Fruit fly (Drosophila melanogaster) whole organism, embryonic: Measurements from ENCODE around the gene anne.

Experiments
- Bdp1 ChIP-seq: fragments of 200-800 bp; sonication (Bioruptor generic); optimal IDR thresholded peaks from 3 replicates; lab custom pipeline; 2016; ENCODE audit warnings: missing biosample characterization, missing genetic modification characterization
- CG1024 ChIP-seq: fragments of 200-800 bp; sonication (Bioruptor generic); IDR thresholded peaks from 2 replicates; pipeline ENCODE4 v1.3.6; 2022; ENCODE audit warnings: missing biosample characterization, missing genetic modification characterization
- CG11398 ChIP-seq: fragments of 200-800 bp; sonication (Bioruptor generic); optimal IDR thresholded peaks from 2 replicates; lab custom pipeline; 2016; ENCODE audit warnings: missing biosample characterization, missing genetic modification characterization
- CG11723 ChIP-seq: fragments of 200-800 bp; sonication (Bioruptor generic); optimal IDR thresholded peaks from 2 replicates; lab custom pipeline; 2017; ENCODE audit warnings: missing biosample characterization, mild to moderate bottlenecking, missing genetic modification characterization
- CG13287 ChIP-seq: fragments of 200-800 bp; sonication (Bioruptor generic); IDR thresholded peaks from 2 replicates; pipeline ENCODE4 v1.3.6; 2022; ENCODE audit warnings: missing biosample characterization, missing genetic modification characterization; ENCODE audit not compliant: partially characterized antibody
- CG13424 ChIP-seq: fragments of 200-800 bp; sonication (Bioruptor generic); optimal IDR thresholded peaks from 2 replicates; lab custom pipeline; 2019; ENCODE audit warnings: missing biosample characterization, mild to moderate bottlenecking, missing genetic modification characterization, moderate library complexity
- CG13624 ChIP-seq: fragments of 200-800 bp; sonication (Bioruptor generic); optimal IDR thresholded peaks from 2 replicates; lab custom pipeline; 2016; ENCODE audit warnings: missing biosample characterization, missing genetic modification characterization
- CG13894 ChIP-seq: fragments of 200-800 bp; sonication (Bioruptor generic); optimal IDR thresholded peaks from 3 replicates; lab custom pipeline; 2018; ENCODE audit warnings: missing biosample characterization, mild to moderate bottlenecking, missing genetic modification characterization, moderate library complexity
- CG14014 ChIP-seq: fragments of 200-800 bp; sonication (Bioruptor generic); IDR thresholded peaks from 2 replicates; pipeline ENCODE4 v1.3.6; 2022; ENCODE audit warnings: missing biosample characterization, missing genetic modification characterization
- CG14860 ChIP-seq: fragments of 200-800 bp; sonication (Bioruptor generic); IDR thresholded peaks from 3 replicates; pipeline ENCODE4 v1.3.6; 2022; ENCODE audit warnings: missing biosample characterization, missing genetic modification characterization; ENCODE audit not compliant: partially characterized antibody
- CG1603 ChIP-seq: fragments of 200-800 bp; sonication (Bioruptor generic); optimal IDR thresholded peaks from 2 replicates; lab custom pipeline; 2019; ENCODE audit warnings: missing biosample characterization, mild to moderate bottlenecking, missing genetic modification characterization, moderate library complexity
- CG17186 ChIP-seq: fragments of 200-800 bp; sonication (Bioruptor generic); optimal IDR thresholded peaks from 3 replicates; lab custom pipeline; 2017; ENCODE audit warnings: missing biosample characterization, missing genetic modification reagents, missing genetic modification characterization
- CG17359 ChIP-seq: fragments of 200-800 bp; sonication (Bioruptor generic); optimal IDR thresholded peaks from 3 replicates; lab custom pipeline; 2018; ENCODE audit warnings: missing biosample characterization, mild to moderate bottlenecking, missing genetic modification characterization, moderate library complexity
- CG18262 ChIP-seq: fragments of 200-800 bp; optimal IDR thresholded peaks from 3 replicates; lab custom pipeline; 2019; ENCODE audit warnings: missing biosample characterization, mild to moderate bottlenecking, missing genetic modification characterization, moderate library complexity
- CG2116 ChIP-seq: fragments of 200-800 bp; sonication (Bioruptor generic); optimal IDR thresholded peaks from 3 replicates; lab custom pipeline; 2018; ENCODE audit warnings: missing biosample characterization, mild to moderate bottlenecking, missing genetic modification characterization
- CG2120 ChIP-seq: fragments of 200-800 bp; sonication (Bioruptor generic); optimal IDR thresholded peaks from 3 replicates; lab custom pipeline; 2016; ENCODE audit warnings: missing biosample characterization, missing genetic modification characterization
- CG2199 ChIP-seq: fragments of 200-800 bp; sonication (Bioruptor generic); IDR thresholded peaks from 3 replicates; pipeline ENCODE4 v1.3.6; 2022; ENCODE audit warnings: missing biosample characterization, missing genetic modification characterization
- CG3065 ChIP-seq: fragments of 200-800 bp; sonication (Bioruptor generic); optimal IDR thresholded peaks from 2 replicates; lab custom pipeline; 2016; ENCODE audit warnings: missing biosample characterization, missing genetic modification characterization
- CG31224 ChIP-seq: fragments of 200-800 bp; sonication (Bioruptor generic); IDR thresholded peaks from 2 replicates; pipeline ENCODE4 v1.3.6; 2022; ENCODE audit warnings: missing biosample characterization, missing genetic modification characterization
- CG4617 ChIP-seq: fragments of 200-800 bp; sonication (Bioruptor generic); optimal IDR thresholded peaks from 3 replicates; lab custom pipeline; 2016; ENCODE audit warnings: missing biosample characterization, missing genetic modification characterization, borderline replicate concordance
- CG5953 ChIP-seq: fragments of 200-800 bp; sonication (Bioruptor generic); IDR thresholded peaks from 2 replicates; pipeline ENCODE4 v1.3.6; 2022; ENCODE audit warnings: missing biosample characterization, missing genetic modification characterization
- CG6683 ChIP-seq: fragments of 200-800 bp; sonication (Bioruptor generic); optimal IDR thresholded peaks from 2 replicates; lab custom pipeline; 2017; ENCODE audit warnings: missing biosample characterization, mild to moderate bottlenecking, missing genetic modification characterization, missing genetic modification reagents
- CG9876 ChIP-seq: fragments of 200-800 bp; sonication (Bioruptor generic); optimal IDR thresholded peaks from 2 replicates; lab custom pipeline; 2016; ENCODE audit warnings: missing biosample characterization, missing genetic modification characterization
- CTCF ChIP-seq: fragments of 200-800 bp; sonication (Bioruptor generic); optimal IDR thresholded peaks from 2 replicates; lab custom pipeline; 2017; ENCODE audit warnings: missing biosample characterization, mild to moderate bottlenecking, missing genetic modification characterization, moderate library complexity
- Camta ChIP-seq: fragments of 200-800 bp; sonication (Bioruptor generic); optimal IDR thresholded peaks from 2 replicates; lab custom pipeline; 2016; ENCODE audit warnings: missing biosample characterization, missing genetic modification characterization
- Chrac-16 ChIP-seq: fragments of 200-800 bp; sonication (Bioruptor generic); optimal IDR thresholded peaks from 3 replicates; lab custom pipeline; 2016; ENCODE audit warnings: missing biosample characterization, missing genetic modification characterization
- CkIIα-i1 ChIP-seq: fragments of 200-800 bp; sonication (Bioruptor generic); IDR thresholded peaks from 2 replicates; pipeline ENCODE4 v1.3.6; 2022; ENCODE audit warnings: missing biosample characterization, missing genetic modification characterization
- Dad ChIP-seq: fragments of 200-800 bp; sonication (Bioruptor generic); optimal IDR thresholded peaks from 3 replicates; lab custom pipeline; 2016; ENCODE audit warnings: missing biosample characterization, missing genetic modification characterization
- Doc2 ChIP-seq: fragments of 200-800 bp; sonication (Bioruptor generic); IDR thresholded peaks from 2 replicates; pipeline ENCODE4 v1.3.6; 2022; ENCODE audit warnings: missing biosample characterization, missing genetic modification characterization
- Fer2 ChIP-seq: fragments of 200-800 bp; sonication (Bioruptor generic); optimal IDR thresholded peaks from 2 replicates; lab custom pipeline; 2018; ENCODE audit warnings: missing biosample characterization, mild to moderate bottlenecking, missing genetic modification characterization, moderate library complexity
- HmgZ ChIP-seq: fragments of 200-800 bp; sonication (Bioruptor generic); optimal IDR thresholded peaks from 2 replicates; lab custom pipeline; 2018; ENCODE audit warnings: missing biosample characterization, mild to moderate bottlenecking, missing genetic modification characterization
- Lhr ChIP-seq: fragments of 200-800 bp; sonication (Bioruptor generic); optimal IDR thresholded peaks from 3 replicates; lab custom pipeline; 2017; ENCODE audit warnings: mild to moderate bottlenecking, missing biosample characterization, missing genetic modification reagents, missing genetic modification characterization
- Myb ChIP-seq: fragments of 200-800 bp; sonication (Bioruptor generic); optimal IDR thresholded peaks from 2 replicates; lab custom pipeline; 2016; ENCODE audit warnings: missing biosample characterization, missing genetic modification characterization
- Scr ChIP-seq: fragments of 200-800 bp; sonication (Bioruptor generic); IDR thresholded peaks from 2 replicates; pipeline ENCODE4 v1.3.6; 2022; ENCODE audit warnings: missing biosample characterization, missing genetic modification characterization; ENCODE audit not compliant: partially characterized antibody
- Sox100B ChIP-seq: fragments of 200-800 bp; sonication (Bioruptor generic); optimal IDR thresholded peaks from 3 replicates; lab custom pipeline; 2018; ENCODE audit warnings: missing biosample characterization, mild to moderate bottlenecking, missing genetic modification characterization
- Xbp1 ChIP-seq: fragments of 200-800 bp; sonication (Bioruptor generic); optimal IDR thresholded peaks from 3 replicates; lab custom pipeline; 2016; ENCODE audit warnings: missing biosample characterization, mild to moderate bottlenecking, missing genetic modification characterization
- ato ChIP-seq: fragments of 200-800 bp; sonication (Bioruptor generic); IDR thresholded peaks from 2 replicates; pipeline ENCODE4 v1.3.6; 2022; ENCODE audit warnings: missing biosample characterization, missing genetic modification characterization; ENCODE audit not compliant: partially characterized antibody
- dati ChIP-seq: fragments of 200-800 bp; sonication (Bioruptor generic); IDR thresholded peaks from 2 replicates; pipeline ENCODE4 v1.3.6; 2022; ENCODE audit warnings: missing biosample characterization, missing genetic modification characterization
- exex ChIP-seq: fragments of 200-800 bp; sonication (Bioruptor generic); optimal IDR thresholded peaks from 4 replicates; lab custom pipeline; 2018; ENCODE audit warnings: missing biosample characterization, mild to moderate bottlenecking, missing genetic modification characterization, moderate library complexity
- fd96Cb ChIP-seq: fragments of 200-800 bp; sonication (Bioruptor generic); optimal IDR thresholded peaks from 2 replicates; lab custom pipeline; 2018; ENCODE audit warnings: missing biosample characterization, mild to moderate bottlenecking, missing genetic modification characterization, moderate library complexity
- lola ChIP-seq, 3 experiments: fragments of >200 bp in 2 of 3; fragments of 200-800 bp in 1 of 3; sonication (Bioruptor generic) in 1 of 3; optimal IDR thresholded peaks; 2 replicates each; lab custom pipeline; 2017 to 2019; ENCODE audit warnings: missing biosample characterization in 3 of 3, missing genetic modification characterization in 3 of 3, mild to moderate bottlenecking in 1 of 3, moderate library complexity in 1 of 3
- nom ChIP-seq: fragments of 200-800 bp; sonication (Bioruptor generic); optimal IDR thresholded peaks from 2 replicates; lab custom pipeline; 2017; ENCODE audit warnings: missing biosample characterization, missing genetic modification characterization, mild to moderate bottlenecking, moderate library complexity, missing genetic modification reagents
- peb ChIP-seq: fragments of 200-800 bp; sonication (Bioruptor generic); IDR thresholded peaks from 2 replicates; pipeline ENCODE4 v1.3.6; 2022; ENCODE audit warnings: missing biosample characterization, missing genetic modification characterization
- pfk ChIP-seq: fragments of 200-800 bp; sonication (Bioruptor generic); optimal IDR thresholded peaks from 2 replicates; lab custom pipeline; 2018; ENCODE audit warnings: missing biosample characterization, mild to moderate bottlenecking, missing genetic modification characterization, moderate library complexity
- phol ChIP-seq: fragments of 200-800 bp; sonication (Bioruptor generic); optimal IDR thresholded peaks from 3 replicates; lab custom pipeline; 2018; ENCODE audit warnings: missing biosample characterization, mild to moderate bottlenecking, missing genetic modification characterization, moderate library complexity
- pum ChIP-seq: fragments of 200-800 bp; sonication (Bioruptor generic); optimal IDR thresholded peaks from 2 replicates; lab custom pipeline; 2016; ENCODE audit warnings: missing biosample characterization, missing genetic modification characterization
- pzg ChIP-seq: fragments of 200-800 bp; sonication (Bioruptor generic); optimal IDR thresholded peaks from 3 replicates; lab custom pipeline; 2018; ENCODE audit warnings: missing biosample characterization, mild to moderate bottlenecking, missing genetic modification characterization, moderate library complexity
- slp2 ChIP-seq: fragments of 200-800 bp; sonication (Bioruptor generic); optimal IDR thresholded peaks from 2 replicates; lab custom pipeline; 2016; ENCODE audit warnings: missing biosample characterization, missing genetic modification characterization
- zfh2 ChIP-seq: fragments of 200-800 bp; sonication (Bioruptor generic); optimal IDR thresholded peaks from 2 replicates; lab custom pipeline; 2016; ENCODE audit warnings: missing biosample characterization, missing genetic modification characterization

anne gene

DNA sequence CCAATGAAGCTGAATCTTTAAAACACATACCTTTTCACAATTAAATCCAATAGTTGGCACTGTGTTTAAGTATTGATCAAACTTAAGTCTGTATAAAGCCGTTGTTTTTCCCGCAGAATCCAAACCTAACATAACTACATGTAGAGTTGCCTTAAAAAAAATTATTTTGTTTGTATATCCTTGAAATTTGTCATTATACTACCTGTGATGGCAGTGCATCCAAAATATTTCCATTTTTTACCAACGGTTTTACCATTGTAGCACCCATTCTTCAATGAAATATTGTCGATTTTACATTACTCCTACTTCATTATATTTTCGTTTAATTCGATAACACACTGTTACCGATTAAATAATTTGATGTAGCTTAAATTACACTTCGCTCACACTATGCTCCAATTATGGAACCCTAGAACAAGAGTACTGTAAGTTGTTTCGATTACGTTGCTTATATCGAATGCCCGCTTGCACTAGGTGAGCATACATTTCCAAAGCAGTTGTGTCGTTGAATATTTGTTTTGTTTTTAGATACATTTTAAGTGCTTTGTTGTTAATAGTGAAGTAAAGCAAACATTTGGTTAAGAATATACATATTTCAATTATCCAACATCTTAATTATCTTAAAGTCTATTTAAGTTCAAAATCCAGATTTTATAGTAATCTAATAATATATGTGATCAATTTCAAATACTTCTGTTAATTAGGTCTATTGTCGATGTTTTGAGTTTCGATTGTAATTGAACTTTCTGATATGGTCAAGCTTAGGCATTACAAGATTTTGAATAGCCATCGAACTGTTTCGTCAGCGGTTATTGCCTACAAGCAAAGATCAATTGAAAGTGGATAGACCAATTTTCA lies 47.3 kb downstream of the anne start, which contains the start of gene Arl4:
Arl4 (minus strand) TSS at position 328 of the 858 bp plus-strand sequence.
- no peak for TF ChIP-seq CG9876 (GFP tag; lab: Kevin White, UChicago)
- peak; percentile 26 for TF ChIP-seq CG2120 (GFP tag; lab: Kevin White, UChicago)
- peak in 1 of 3 experiments; percentile 89 for TF ChIP-seq lola (GFP tag; optimal IDR thresholded peaks at IDR 0.05; lab: Kevin White, UChicago)
- TF ChIP-seq CG1603 (tag; lab: Kevin White, UChicago), result peak; percentile 99
- peak; percentile 98 for TF ChIP-seq CG11723 (GFP tag; lab: Kevin White, UChicago)
- TF ChIP-seq HmgZ (tag; lab: Kevin White, UChicago), result peak; percentile 60
- TF ChIP-seq nom, result peak; percentile 20
- no peak for TF ChIP-seq Dad
- TF ChIP-seq CG6683 (GFP tag; lab: Kevin White, UChicago), result no peak
- TF ChIP-seq slp2, result no peak
- peak; percentile 87 for TF ChIP-seq pzg (GFP tag; lab: Kevin White, UChicago)
- TF ChIP-seq Chrac-16 (GFP tag; lab: Kevin White, UChicago), result no peak
- TF ChIP-seq Doc2 (GFP tag; lab: Robert Waterston, UW), result no peak
- TF ChIP-seq CkIIα-i1, result no peak
- no peak for TF ChIP-seq Camta (GFP tag; lab: Kevin White, UChicago)
- TF ChIP-seq CG13287, result peak; percentile 38; the same call in 1 of the 2 replicates
- TF ChIP-seq CG5953, result no peak
- TF ChIP-seq zfh2 (GFP tag; lab: Kevin White, UChicago), result peak; percentile 16
- TF ChIP-seq CG13894 (tag; lab: Kevin White, UChicago), result peak; percentile 72
- peak; percentile 51 for TF ChIP-seq CG2116 (GFP tag; lab: Kevin White, UChicago)
- TF ChIP-seq exex, result no peak
- peak; percentile 8 for TF ChIP-seq Fer2
- TF ChIP-seq CG4617 (GFP tag; lab: Kevin White, UChicago), result peak; percentile 86
- peak; percentile 8 for TF ChIP-seq CG3065 (GFP tag; lab: Kevin White, UChicago)
- no peak for TF ChIP-seq CG31224 (GFP tag; lab: Robert Waterston, UW)
- TF ChIP-seq CG14860 (GFP tag; lab: Robert Waterston, UW), result no peak
- no peak for TF ChIP-seq dati (GFP tag; lab: Robert Waterston, UW)
- no peak for TF ChIP-seq fd96Cb
- peak; percentile 34 for TF ChIP-seq Xbp1 (GFP tag; lab: Kevin White, UChicago)
- TF ChIP-seq Sox100B (GFP tag; lab: Kevin White, UChicago), result no peak
- TF ChIP-seq CG18262 (tag; lab: Kevin White, UChicago), result no peak
- TF ChIP-seq CTCF (GFP tag; lab: Kevin White, UChicago), result no peak
- peak; percentile 59; the same call in 2 of the 3 replicates for TF ChIP-seq CG2199 (GFP tag; lab: Robert Waterston, UW)
- TF ChIP-seq phol (tag; lab: Kevin White, UChicago), result peak; percentile 67
- TF ChIP-seq pum (GFP tag; lab: Kevin White, UChicago), result no peak
- TF ChIP-seq peb (GFP tag; lab: Robert Waterston, UW), result no peak
- no peak for TF ChIP-seq CG17359
- peak; percentile 41 for TF ChIP-seq Myb
- peak; percentile 45 for TF ChIP-seq CG13624
- TF ChIP-seq pfk (GFP tag; lab: Kevin White, UChicago), result peak; percentile 87
- TF ChIP-seq CG14014, result 0 out of 2 replicates have a peak, but pooled peaks have one; percentile 19
- no peak; the same call in 1 of the 2 replicates for TF ChIP-seq Scr (GFP tag; lab: Robert Waterston, UW)
- no peak for TF ChIP-seq Bdp1 (GFP tag; lab: Kevin White, UChicago)
- no peak for TF ChIP-seq ato (GFP tag; lab: Robert Waterston, UW)
- peak; percentile 7 for TF ChIP-seq CG13424 (tag; lab: Kevin White, UChicago)
- TF ChIP-seq Lhr (GFP tag; lab: Kevin White, UChicago), result peak; percentile 69
- peak; percentile 13 for TF ChIP-seq CG17186 (GFP tag; lab: Kevin White, UChicago)
- TF ChIP-seq CG11398, result no peak
- peak; percentile 99 for TF ChIP-seq CG1024 (GFP tag; lab: Robert Waterston, UW)
